Worm (Caenorhabditis elegans): Measurements from ENCODE around the gene his-35.

DNA sequence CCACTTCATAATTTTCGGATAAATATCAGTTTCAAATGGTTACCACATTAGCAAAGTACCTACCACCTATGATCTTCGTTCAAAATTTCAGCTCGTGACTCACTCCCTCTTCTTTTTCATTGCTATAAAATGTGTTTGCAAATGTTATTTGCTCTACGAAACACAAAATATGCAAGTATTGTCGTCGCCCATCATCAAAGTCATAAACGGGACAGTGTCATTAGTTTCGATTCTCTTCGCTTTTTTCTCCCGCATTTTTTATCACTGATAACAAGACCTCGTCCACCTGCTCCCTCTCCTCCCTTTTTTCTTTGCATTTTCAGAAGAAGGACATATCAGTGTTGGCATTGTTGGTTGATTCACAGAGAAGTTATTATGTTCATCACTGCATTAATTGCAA is 18.6 kb downstream of the his-35 start, which contains the start of gene C50F4.1:
- TF ChIP-seq Y53G8AR.9 (GFP tag; conservative IDR thresholded peaks at IDR 0.05) = no peak
- no peak for TF ChIP-seq mcd-1 (GFP tag; IDR thresholded peaks at IDR 0.05)
- TF ChIP-seq nhr-90 (tag; optimal IDR thresholded peaks at IDR 0.05) = no peak
- no peak for TF ChIP-seq die-1 (tag; optimal IDR thresholded peaks at IDR 0.05)
- no peak for TF ChIP-seq efl-1 (GFP tag; optimal IDR thresholded peaks at IDR 0.05)
- no peak for TF ChIP-seq F23B12.7 (tag; optimal IDR thresholded peaks at IDR 0.05; ENCODE audit: insufficient read depth)
- peak; percentile 37 for TF ChIP-seq ets-4 (GFP tag; optimal IDR thresholded peaks at IDR 0.05)
- TF ChIP-seq him-1 (tag; optimal IDR thresholded peaks at IDR 0.05) = no peak
- no peak for TF ChIP-seq snpc-1.1 (tag; optimal IDR thresholded peaks at IDR 0.05; ENCODE audit: insufficient read depth)
- TF ChIP-seq nhr-27 (tag; optimal IDR thresholded peaks at IDR 0.05) = no peak
- TF ChIP-seq ama-1 (optimal IDR thresholded peaks at IDR 0.05) = no peak
- no peak for TF ChIP-seq ama-1 (GFP tag; optimal IDR thresholded peaks at IDR 0.05)
- TF ChIP-seq pbrm-1 (GFP tag; IDR thresholded peaks at IDR 0.05) = no peak
- no peak for TF ChIP-seq let-607 (tag; optimal IDR thresholded peaks at IDR 0.05)
- no peak for TF ChIP-seq snpc-1.3 (tag; optimal IDR thresholded peaks at IDR 0.05; ENCODE audit: insufficient read depth)

Data from whole organism, young adult.